Worm (Caenorhabditis elegans): ENCODE data around the gene R05D3.12.

DNA sequence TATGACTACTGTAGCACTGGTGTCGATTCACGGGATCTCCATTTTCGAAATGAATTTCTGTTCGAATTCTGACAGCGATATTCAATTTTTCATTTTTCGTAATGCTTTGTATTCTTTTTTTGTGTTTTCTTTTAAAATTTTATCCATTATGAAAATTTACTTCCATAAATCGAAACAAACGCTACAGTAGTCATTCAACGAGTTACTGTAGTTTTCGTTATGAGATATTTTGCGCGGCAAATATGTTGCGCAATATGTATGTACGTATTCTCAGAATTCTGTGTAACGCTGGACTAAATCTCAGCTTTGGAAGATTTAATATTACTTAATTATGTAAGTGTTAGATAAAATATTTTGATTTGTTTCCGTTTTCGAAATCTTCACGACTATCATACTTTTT, 11.6 kb upstream of the R05D3.12 start:
- no peak for TF ChIP-seq lin-40 (tag; optimal IDR thresholded peaks at IDR 0.05)
- TF ChIP-seq unc-62 (GFP tag; optimal IDR thresholded peaks at IDR 0.05) = no peak
- TF ChIP-seq unc-130 (GFP tag; optimal IDR thresholded peaks at IDR 0.05) = no peak
- no peak for TF ChIP-seq hlh-12 (tag; optimal IDR thresholded peaks at IDR 0.05)
